Worm (Caenorhabditis elegans) whole organism, L3 larva: ENCODE data around the gene rnh-1.0.

Experiments used
- ama-1 ChIP-seq: fragments of 150-350 bp; optimal IDR thresholded peaks from 2 replicates; lab custom pipeline; 2018
- lin-15B ChIP-seq: fragments of 150-350 bp; optimal IDR thresholded peaks from 2 replicates; lab custom pipeline; 2014; ENCODE audit warnings: missing biosample characterization, missing genetic modification characterization
- pqm-1 ChIP-seq: fragments of 150-350 bp; optimal IDR thresholded peaks from 2 replicates; lab custom pipeline; 2017; ENCODE audit warnings: missing biosample characterization, missing genetic modification characterization, inconsistent platforms
- unc-39 ChIP-seq: sonication (generic microtip); optimal IDR thresholded peaks from 4 replicates; lab custom pipeline; 2017; ENCODE audit warnings: missing biosample characterization, missing genetic modification characterization
- unc-62 ChIP-seq: fragments of 150-350 bp; sonication (generic microtip); optimal IDR thresholded peaks from 4 replicates; lab custom pipeline; 2014; ENCODE audit warnings: missing biosample characterization, missing genetic modification reagents, missing genetic modification characterization
- zag-1 ChIP-seq: fragments of 150-350 bp; optimal IDR thresholded peaks from 2 replicates; lab custom pipeline; 2014; ENCODE audit warnings: missing biosample characterization, missing genetic modification characterization
- ztf-11 ChIP-seq: fragments of 150-350 bp; optimal IDR thresholded peaks from 2 replicates; lab custom pipeline; 2014; ENCODE audit warnings: missing biosample characterization, missing genetic modification characterization

ce11 chrII:5033935-5034334 is 38.8 kb downstream of the rnh-1.0 start, which contains the start of gene F33G12.3:
- TF ChIP-seq pqm-1 (tag; lab: Kevin White, UChicago) (no peak), unc-62 (GFP tag; lab: Kevin White, UChicago) (no peak), zag-1 (tag; lab: Kevin White, UChicago) (no peak), unc-39 (tag; lab: Kevin White, UChicago) (no peak), lin-15B (tag; lab: Kevin White, UChicago) (no peak), ama-1 (lab: Kevin White, UChicago) (no peak), ztf-11 (tag; lab: Kevin White, UChicago) (no peak)
